Fruit fly (Drosophila melanogaster): Measurements from ENCODE around the gene Prp39.
A peak's percentile ranks its signal among the peaks of the same experiment; 100 is the strongest.

DNA sequence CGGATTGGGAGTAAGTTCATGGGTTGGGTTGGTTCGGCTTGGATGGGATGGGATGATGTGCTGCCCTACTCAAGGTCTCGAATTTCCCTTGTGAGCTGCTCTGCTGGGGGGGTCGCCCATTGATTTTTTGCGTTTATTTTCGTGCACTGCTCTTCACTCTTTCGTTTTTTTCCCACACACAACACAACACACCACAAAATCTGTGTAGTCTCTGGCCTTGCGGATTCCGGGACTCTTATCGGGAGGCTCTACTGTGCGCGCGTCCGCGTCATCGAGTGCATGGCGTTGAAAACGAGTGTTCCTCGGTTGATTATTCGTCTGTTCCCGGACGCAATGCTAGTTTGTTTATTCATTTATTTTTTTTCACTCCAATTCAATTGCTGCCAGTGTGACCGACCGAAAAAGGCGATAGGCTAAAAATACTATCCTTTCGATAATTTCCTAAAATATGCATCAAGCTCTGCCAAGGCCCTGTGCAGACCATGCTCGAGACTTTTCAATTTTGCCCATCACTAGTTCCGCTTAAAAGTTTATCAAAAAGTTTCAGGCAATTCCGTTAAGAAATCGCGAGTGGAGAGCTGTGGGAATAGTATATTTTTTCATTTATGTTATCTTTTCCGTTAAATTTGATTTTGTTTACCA lies 19.8 kb downstream of the Prp39 start, which contains the start of gene WASp:
- TF ChIP-seq CG11617 (GFP tag; optimal IDR thresholded peaks at IDR 0.05) (no peak), CG14711 (tag; optimal IDR thresholded peaks at IDR 0.05) (peak; percentile 33), CG33017 (tag; optimal IDR thresholded peaks at IDR 0.05) (peak; percentile 32)

Measured in whole organism, adult.